Worm (Caenorhabditis elegans): ENCODE results near the gene F21F8.5.

F21F8.5 gene

ce11 chrV:8226812-8227211 is 39.3 kb downstream of the F21F8.5 start, which contains the start of gene K07C11.10:
Gene K07C11.10, minus strand, starts transcription at chrV:8226912.
- no peak for TF ChIP-seq dao-5 (tag; optimal IDR thresholded peaks at IDR 0.05)
- no peak for TF ChIP-seq W03F9.2 (tag; optimal IDR thresholded peaks at IDR 0.05)
- no peak for TF ChIP-seq him-1 (tag; optimal IDR thresholded peaks at IDR 0.05)

- TF ChIP-seq dao-5 (tag; optimal IDR thresholded peaks at IDR 0.05) (no peak), W03F9.2 (tag; optimal IDR thresholded peaks at IDR 0.05) (no peak), him-1 (tag; optimal IDR thresholded peaks at IDR 0.05) (no peak)
These were observed 41.5 kb downstream of the F21F8.5 start, which contains the start of gene pax-1 for ce11 chrV:8224634-8225033. Gene pax-1, plus strand, starts transcription at chrV:8224934.

DNA sequence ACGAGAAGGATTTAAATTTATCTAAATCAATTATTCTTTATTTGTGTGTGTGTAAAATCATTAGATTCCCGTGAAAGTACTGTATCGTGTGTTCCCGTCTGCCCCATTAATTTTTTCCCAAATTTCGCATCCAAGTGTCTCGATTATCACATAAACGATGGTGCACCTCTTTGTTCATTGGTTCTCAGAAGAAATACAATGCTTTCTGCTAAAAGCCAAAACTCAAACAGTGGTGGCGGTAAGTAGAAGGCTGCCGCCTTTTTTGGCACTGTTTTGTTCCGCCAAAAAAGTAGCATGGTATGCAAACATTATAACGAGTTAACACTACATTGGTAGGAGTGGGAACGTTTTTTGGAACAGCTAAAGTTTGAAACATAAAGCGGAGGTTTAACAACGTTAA is 42.7 kb downstream of the F21F8.5 start:
- TF ChIP-seq dao-5 (tag; optimal IDR thresholded peaks at IDR 0.05) (no peak), W03F9.2 (tag; optimal IDR thresholded peaks at IDR 0.05) (no peak), him-1 (tag; optimal IDR thresholded peaks at IDR 0.05) (no peak)

ce11 chrV:8221083-8221538 is 45.0 kb downstream of the F21F8.5 start, which contains the start of the genes cogc-6 and air-1:
Gene cogc-6, minus strand, starts transcription at chrV:8221316.
Gene air-1, plus strand, starts transcription at chrV:8221488.
- no peak for TF ChIP-seq dao-5 (tag; optimal IDR thresholded peaks at IDR 0.05)
- TF ChIP-seq him-1 (tag; optimal IDR thresholded peaks at IDR 0.05), result no peak
- TF ChIP-seq W03F9.2 (tag; optimal IDR thresholded peaks at IDR 0.05), result no peak

DNA sequence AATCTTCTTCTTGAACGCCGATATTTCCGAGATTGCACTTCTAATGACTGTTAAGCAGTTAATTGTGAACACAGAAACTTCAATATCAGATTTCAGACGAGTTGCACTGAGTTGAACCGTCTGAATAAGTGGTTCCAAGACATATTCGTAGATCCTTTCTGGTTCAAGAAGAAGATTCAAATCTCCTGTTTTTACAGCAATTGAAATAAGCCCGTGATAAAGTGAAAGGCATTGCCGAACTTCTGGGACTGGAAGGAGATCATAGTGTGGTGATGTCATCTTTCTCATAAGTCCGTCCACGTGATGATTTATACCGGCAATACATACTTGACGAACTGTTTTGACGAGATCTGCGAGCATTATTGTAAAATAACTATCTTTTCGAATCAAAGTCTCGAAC is 46.6 kb downstream of the F21F8.5 start:
- TF ChIP-seq W03F9.2 (tag; optimal IDR thresholded peaks at IDR 0.05), result no peak
- TF ChIP-seq dao-5 (tag; optimal IDR thresholded peaks at IDR 0.05), result no peak
- TF ChIP-seq him-1 (tag; optimal IDR thresholded peaks at IDR 0.05), result no peak

DNA sequence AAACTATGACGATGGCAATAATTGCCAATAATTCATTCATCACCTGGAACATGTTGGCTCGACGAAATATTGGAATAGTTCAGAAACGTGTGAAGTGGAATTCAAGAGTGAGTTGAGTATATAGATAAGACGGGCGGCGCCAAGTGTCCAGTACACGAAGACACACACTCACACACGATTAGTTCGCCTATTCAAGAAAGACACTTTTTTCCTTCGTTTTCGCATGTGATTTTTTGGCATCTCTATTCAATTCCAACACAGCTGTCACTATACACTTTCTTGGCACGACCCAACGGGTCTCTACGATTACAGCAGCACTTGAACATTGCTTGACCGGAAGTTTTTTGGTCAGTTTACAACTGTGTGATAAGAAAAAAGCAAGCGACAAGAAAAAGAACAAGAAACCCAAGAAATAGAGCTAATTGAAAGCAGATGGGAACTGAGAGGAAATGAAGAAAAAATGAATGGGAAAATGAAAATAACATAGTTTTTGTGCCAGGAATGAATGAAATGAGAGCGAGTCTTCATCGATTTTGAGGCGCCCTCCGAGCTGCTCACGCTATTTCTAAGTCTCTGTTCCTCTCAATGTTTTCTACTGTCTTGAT is 48.4 kb downstream of the F21F8.5 start, which contains the start of gene K07C11.8:
TSS of gene K07C11.8 (minus strand) at position 224 of the 605 bp plus-strand sequence.
- TF ChIP-seq dao-5 (tag; optimal IDR thresholded peaks at IDR 0.05) (no peak), him-1 (tag; optimal IDR thresholded peaks at IDR 0.05) (no peak), W03F9.2 (tag; optimal IDR thresholded peaks at IDR 0.05) (no peak)

- TF ChIP-seq dao-5 (tag; optimal IDR thresholded peaks at IDR 0.05) (no peak), W03F9.2 (tag; optimal IDR thresholded peaks at IDR 0.05) (no peak), him-1 (tag; optimal IDR thresholded peaks at IDR 0.05) (no peak)
These were observed 49.0 kb downstream of the F21F8.5 start for ce11 chrV:8217118-8217517.
